Fruit fly (Drosophila melanogaster) Kc167 (cell line): ENCODE data around the gene Grip91.

Experiments
- Myc ChIP-seq: fragments of >200 bp; optimal IDR thresholded peaks from 2 replicates; lab custom pipeline; 2017; ENCODE audit warnings: missing external identifiers
- Sin3A ChIP-seq: fragments of >200 bp; optimal IDR thresholded peaks from 2 replicates; lab custom pipeline; 2018; ENCODE audit warnings: missing external identifiers
- h ChIP-seq: fragments of >200 bp; optimal IDR thresholded peaks from 3 replicates; lab custom pipeline; 2018; ENCODE audit warnings: missing external identifiers
- insv ChIP-seq: fragments of >200 bp; optimal IDR thresholded peaks from 3 replicates; lab custom pipeline; 2018; ENCODE audit warnings: missing external identifiers
- psq ChIP-seq: fragments of >200 bp; optimal IDR thresholded peaks from 2 replicates; lab custom pipeline; 2017; ENCODE audit warnings: missing external identifiers
- ttk ChIP-seq: sonication (Bioruptor generic); optimal IDR thresholded peaks from 2 replicates; lab custom pipeline; 2017; ENCODE audit warnings: missing external identifiers

The Grip91 gene

dm6 chrX:13753775-13754174 is 9.3 kb upstream of the Grip91 start:
- no peak for TF ChIP-seq h (lab: Kevin White, UChicago)
- no peak for TF ChIP-seq ttk (lab: Kevin White, UChicago)
- no peak for TF ChIP-seq Sin3A (lab: Kevin White, UChicago)
- no peak for TF ChIP-seq Myc (lab: Kevin White, UChicago)
- TF ChIP-seq insv (lab: Kevin White, UChicago) = no peak
- peak; percentile 55 for TF ChIP-seq psq

dm6 chrX:13753101-13753758 is 8.7 kb upstream of the Grip91 start:
- no peak for TF ChIP-seq insv (lab: Kevin White, UChicago)
- TF ChIP-seq psq = peak; percentile 36

- no peak for TF ChIP-seq Myc (lab: Kevin White, UChicago)
- TF ChIP-seq ttk (lab: Kevin White, UChicago) = no peak
- no peak for TF ChIP-seq Sin3A (lab: Kevin White, UChicago)
- no peak for TF ChIP-seq h (lab: Kevin White, UChicago)
- no peak for TF ChIP-seq insv (lab: Kevin White, UChicago)
- no peak for TF ChIP-seq psq
These were observed 8.1 kb upstream of the Grip91 start for dm6 chrX:13752543-13753046.

- TF ChIP-seq insv (lab: Kevin White, UChicago) = no peak
- no peak for TF ChIP-seq ttk (lab: Kevin White, UChicago)
- TF ChIP-seq Myc (lab: Kevin White, UChicago) = no peak
- no peak for TF ChIP-seq h (lab: Kevin White, UChicago)
- no peak for TF ChIP-seq psq
- no peak for TF ChIP-seq Sin3A (lab: Kevin White, UChicago)
These were observed 5.4 kb upstream of the Grip91 start for dm6 chrX:13749873-13750241.

DNA sequence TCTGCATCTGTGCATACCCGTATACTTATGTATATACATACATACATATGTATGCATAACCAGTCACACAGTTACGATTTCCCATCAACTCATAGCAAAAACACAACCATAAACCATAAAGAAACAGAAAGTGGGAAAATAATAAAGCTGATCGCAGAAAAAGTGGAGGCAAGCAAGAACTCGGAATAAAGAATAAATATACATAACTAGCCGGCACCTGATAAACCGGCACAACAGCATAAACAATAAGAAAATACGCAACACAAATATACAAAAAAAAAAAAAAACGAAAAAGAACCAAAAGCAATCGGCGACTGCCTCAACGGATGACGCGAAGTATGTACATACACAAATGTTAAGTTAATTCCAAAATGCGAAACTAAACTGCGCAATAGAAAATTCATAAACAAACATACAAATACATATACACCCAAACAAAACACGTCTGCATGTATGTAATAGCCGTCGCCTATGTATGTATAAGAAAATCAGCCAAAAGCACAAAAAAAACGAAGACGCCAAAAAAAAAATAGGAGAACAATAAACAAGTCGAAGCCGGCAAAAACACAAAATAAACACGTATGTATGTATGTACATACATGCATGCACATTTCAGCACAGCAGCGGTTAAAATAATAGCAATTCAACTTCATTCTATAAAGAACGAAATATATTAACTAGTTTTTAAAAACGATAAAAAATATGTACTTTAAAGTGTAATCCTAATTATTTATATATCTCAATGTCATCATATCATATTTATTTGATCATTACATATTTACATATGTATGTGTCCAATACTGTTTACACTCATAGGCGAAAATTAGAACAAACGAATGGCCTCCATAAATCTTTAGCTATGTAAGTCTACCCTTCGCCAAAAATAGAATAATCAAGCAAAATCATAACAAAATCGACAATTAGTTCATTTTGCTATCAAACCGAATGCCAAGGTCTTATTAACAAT is 4.7 kb upstream of the Grip91 start:
- TF ChIP-seq insv (lab: Kevin White, UChicago) (no peak), Sin3A (lab: Kevin White, UChicago) (no peak), psq (no peak), ttk (lab: Kevin White, UChicago) (no peak), Myc (lab: Kevin White, UChicago) (no peak), h (lab: Kevin White, UChicago) (no peak)

dm6 chrX:13747635-13748467 is 3.4 kb upstream of the Grip91 start:
- TF ChIP-seq psq = no peak
- TF ChIP-seq ttk (lab: Kevin White, UChicago) = no peak
- TF ChIP-seq Myc (lab: Kevin White, UChicago) = no peak
- no peak for TF ChIP-seq h (lab: Kevin White, UChicago)
- no peak for TF ChIP-seq Sin3A (lab: Kevin White, UChicago)
- no peak for TF ChIP-seq insv (lab: Kevin White, UChicago)

- no peak for TF ChIP-seq h (lab: Kevin White, UChicago)
- no peak for TF ChIP-seq psq
- no peak for TF ChIP-seq Myc (lab: Kevin White, UChicago)
- TF ChIP-seq Sin3A (lab: Kevin White, UChicago) = no peak
- no peak for TF ChIP-seq ttk (lab: Kevin White, UChicago)
- no peak for TF ChIP-seq insv (lab: Kevin White, UChicago)
These were observed 2.6 kb upstream of the Grip91 start for dm6 chrX:13747052-13747451.

- TF ChIP-seq Sin3A (lab: Kevin White, UChicago) (no peak), h (lab: Kevin White, UChicago) (no peak), psq (no peak), ttk (lab: Kevin White, UChicago) (no peak), insv (lab: Kevin White, UChicago) (no peak), Myc (lab: Kevin White, UChicago) (no peak)
These were observed 3.5 kb downstream of the Grip91 start for dm6 chrX:13740992-13741391.

dm6 chrX:13740062-13740461 is 4.4 kb downstream of the Grip91 start:
- TF ChIP-seq Myc (lab: Kevin White, UChicago) (no peak), insv (lab: Kevin White, UChicago) (no peak), psq (no peak), h (lab: Kevin White, UChicago) (no peak), ttk (lab: Kevin White, UChicago) (no peak), Sin3A (lab: Kevin White, UChicago) (no peak)

DNA sequence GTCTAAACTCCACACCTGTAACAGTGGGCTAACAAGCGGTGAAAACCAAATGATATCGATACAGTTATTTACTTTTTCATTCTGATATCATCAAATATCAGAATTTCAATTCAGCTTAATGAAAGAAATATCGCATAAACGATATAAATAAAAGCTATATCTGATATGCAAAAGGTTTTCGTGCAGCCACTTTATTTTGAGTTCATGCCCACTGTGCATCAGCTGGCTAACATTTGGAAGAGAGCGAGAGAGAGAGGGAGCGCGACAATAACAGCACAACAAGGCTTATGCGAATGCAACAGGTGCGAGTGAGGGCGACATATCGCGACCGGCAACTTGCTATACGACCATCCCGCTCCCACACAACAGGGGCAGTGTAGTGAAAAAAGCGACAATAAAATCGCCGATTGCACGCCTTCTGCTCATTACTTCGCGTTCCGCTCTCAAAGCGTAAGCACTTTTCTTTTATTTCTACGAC is 5.0 kb downstream of the Grip91 start, which contains the start of gene CG11151:
Gene CG11151, plus strand, starts transcription at position 334 of the 478 bp plus-strand sequence.
- peak; percentile 34 for TF ChIP-seq insv (lab: Kevin White, UChicago)
- no peak for TF ChIP-seq psq

dm6 chrX:13737939-13738338 is 6.5 kb downstream of the Grip91 start, which contains the start of gene CG11134:
Gene CG11134 (plus strand): TSS chrX:13737942.
- no peak for TF ChIP-seq ttk (lab: Kevin White, UChicago)
- no peak for TF ChIP-seq psq
- no peak for TF ChIP-seq insv (lab: Kevin White, UChicago)
- no peak for TF ChIP-seq Myc (lab: Kevin White, UChicago)
- no peak for TF ChIP-seq h (lab: Kevin White, UChicago)
- TF ChIP-seq Sin3A (lab: Kevin White, UChicago) = no peak
